Worm (Caenorhabditis elegans): ENCODE results near the gene mask-1.

DNA sequence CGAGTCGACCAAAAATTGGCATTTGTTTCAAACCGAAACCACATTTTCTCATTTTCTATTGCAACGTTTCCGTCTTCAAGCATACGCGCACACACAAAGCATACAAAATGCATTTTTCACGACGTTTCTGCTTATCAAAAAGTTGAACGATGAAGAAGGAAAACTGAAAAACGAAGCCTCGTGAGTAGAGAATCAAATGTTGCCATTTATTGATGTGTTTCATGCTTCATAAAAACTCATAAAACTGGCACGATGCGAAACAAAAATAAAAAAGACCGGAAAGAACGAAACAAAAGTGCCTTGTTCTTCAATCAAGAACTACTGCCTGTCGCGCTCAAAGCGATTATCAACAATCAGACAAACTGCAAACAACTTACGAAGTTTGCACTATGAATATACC lies 45.7 kb downstream of the mask-1 start:
- no peak for TF ChIP-seq sptf-1 (tag; optimal IDR thresholded peaks at IDR 0.05)
- no peak for TF ChIP-seq snpc-4 (tag; optimal IDR thresholded peaks at IDR 0.05)
- TF ChIP-seq nhr-237 (tag; optimal IDR thresholded peaks at IDR 0.05), result no peak
- no peak for TF ChIP-seq lin-13 (tag; optimal IDR thresholded peaks at IDR 0.05)
- no peak for TF ChIP-seq ztf-11 (tag; optimal IDR thresholded peaks at IDR 0.05)
- no peak for TF ChIP-seq M03D4.4 (tag; optimal IDR thresholded peaks at IDR 0.05)
- TF ChIP-seq elt-3 (tag; optimal IDR thresholded peaks at IDR 0.05), result no peak
- no peak for TF ChIP-seq nhr-28 (tag; optimal IDR thresholded peaks at IDR 0.05)
- no peak for TF ChIP-seq blmp-1 (tag; optimal IDR thresholded peaks at IDR 0.05)
- no peak for TF ChIP-seq elt-1 (tag; optimal IDR thresholded peaks at IDR 0.05; ENCODE audit: borderline replicate concordance, insufficient read depth)
- TF ChIP-seq zip-8 (tag; optimal IDR thresholded peaks at IDR 0.05), result no peak

Measured in whole organism, mixed stage, embryonic.